Worm (Caenorhabditis elegans) whole organism, early embryonic: Measurements from ENCODE around the gene zmp-5.

Experiments used
- ama-1 ChIP-seq: fragments of 150-350 bp; optimal IDR thresholded peaks from 2 replicates; lab custom pipeline; 2014
- hmbx-1 ChIP-seq: sonication (generic microtip); optimal IDR thresholded peaks from 2 replicates; lab custom pipeline; 2016; ENCODE audit warnings: mild to moderate bottlenecking, missing genetic modification characterization, missing compliant biosample characterization
- hmg-4 ChIP-seq: fragments of 200-800 bp; sonication (Bioruptor generic); optimal IDR thresholded peaks from 2 replicates; lab custom pipeline; 2018; ENCODE audit warnings: mild to moderate bottlenecking, missing genetic modification characterization, missing compliant biosample characterization
- pes-1 ChIP-seq: fragments of 200-800 bp; sonication (Bioruptor generic); IDR thresholded peaks from 2 replicates; pipeline ENCODE4 v1.3.6; 2022; ENCODE audit warnings: missing genetic modification reagents, missing genetic modification characterization, missing compliant biosample characterization
- tbx-11 ChIP-seq: fragments of 200-800 bp; sonication (Bioruptor generic); IDR thresholded peaks from 2 replicates; pipeline ENCODE4 v1.3.6; 2022; ENCODE audit warnings: missing genetic modification characterization, missing compliant biosample characterization

DNA sequence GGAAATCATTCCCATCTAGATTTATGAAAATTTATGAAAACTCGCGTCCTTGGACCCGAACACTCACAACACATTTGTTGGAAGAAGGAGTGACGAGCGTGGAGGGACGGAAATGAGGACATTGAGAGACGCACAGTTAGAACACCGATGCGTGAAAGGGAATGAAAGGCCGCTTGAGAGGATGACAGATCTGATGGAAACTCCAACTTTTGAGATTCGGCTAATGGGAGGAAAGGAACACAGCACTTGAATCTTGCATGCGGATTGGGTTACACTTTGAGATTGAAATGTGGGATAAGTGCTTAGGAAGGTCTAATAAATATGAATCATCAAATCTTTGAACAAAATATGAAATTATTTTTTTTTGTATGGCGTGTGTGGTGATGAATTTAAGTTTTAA, 1.1 kb upstream of the zmp-5 start:
- no peak for TF ChIP-seq tbx-11 (GFP tag; lab: Robert Waterston, UW)
- no peak for TF ChIP-seq pes-1 (GFP tag; lab: Robert Waterston, UW)
- no peak for TF ChIP-seq ama-1 (lab: Kevin White, UChicago)
- no peak for TF ChIP-seq hmbx-1
- TF ChIP-seq hmg-4 = no peak
